Worm (Caenorhabditis elegans): ENCODE data around the gene ndc-80.

ndc-80 gene

ce11 chrIV:10137804-10138203 lies 51.9 kb downstream of the ndc-80 start, which contains the start of gene K08F4.12:
Gene K08F4.12 (plus strand): TSS chrIV:10138104.
- TF ChIP-seq pag-3 (tag; optimal IDR thresholded peaks at IDR 0.05; ENCODE audit: borderline replicate concordance, insufficient read depth) (no peak), nhr-85 (tag) (no peak), mef-2 (tag; optimal IDR thresholded peaks at IDR 0.05) (no peak), nhr-19 (GFP tag; conservative IDR thresholded peaks at IDR 0.05) (no peak), pqm-1 (tag; optimal IDR thresholded peaks at IDR 0.05) (no peak), egl-13 (tag; optimal IDR thresholded peaks at IDR 0.05) (no peak), jun-1 (tag; optimal IDR thresholded peaks at IDR 0.05) (no peak), tbx-2 (tag; optimal IDR thresholded peaks at IDR 0.05) (no peak), unc-30 (tag; optimal IDR thresholded peaks at IDR 0.05) (no peak), hlh-4 (tag; optimal IDR thresholded peaks at IDR 0.05) (no peak), lin-13 (GFP tag; optimal IDR thresholded peaks at IDR 0.05) (no peak), efl-3 (GFP tag; optimal IDR thresholded peaks at IDR 0.05) (no peak), nhr-77 (tag; optimal IDR thresholded peaks at IDR 0.05) (no peak)
